Fruit fly (Drosophila melanogaster) whole organism, embryonic: ENCODE measurements around the gene CG5665.

Experiments
- Bgb ChIP-seq: fragments of 200-800 bp; sonication (Bioruptor generic); IDR thresholded peaks from 2 replicates; pipeline ENCODE4 v1.3.6; 2022; ENCODE audit warnings: missing biosample characterization, missing genetic modification characterization; ENCODE audit not compliant: partially characterized antibody
- CG10274 ChIP-seq: fragments of 200-800 bp; sonication (Bioruptor generic); optimal IDR thresholded peaks from 3 replicates; lab custom pipeline; 2017; ENCODE audit warnings: missing biosample characterization, mild to moderate bottlenecking, missing genetic modification characterization
- CG11398 ChIP-seq: fragments of 200-800 bp; sonication (Bioruptor generic); optimal IDR thresholded peaks from 2 replicates; lab custom pipeline; 2016; ENCODE audit warnings: missing biosample characterization, missing genetic modification characterization
- CG12155 ChIP-seq: fragments of 200-800 bp; sonication (Bioruptor generic); optimal IDR thresholded peaks from 3 replicates; lab custom pipeline; 2016; ENCODE audit warnings: missing biosample characterization, missing genetic modification characterization
- CG1233 ChIP-seq: fragments of 200-800 bp; sonication (Bioruptor generic); optimal IDR thresholded peaks from 4 replicates; lab custom pipeline; 2018; ENCODE audit warnings: missing biosample characterization, mild to moderate bottlenecking, missing genetic modification characterization
- CG15011 ChIP-seq: fragments of 200-800 bp; sonication (Bioruptor generic); optimal IDR thresholded peaks from 3 replicates; lab custom pipeline; 2018; ENCODE audit warnings: missing biosample characterization, mild to moderate bottlenecking, missing genetic modification characterization
- CG16813 ChIP-seq: fragments of 200-800 bp; sonication (Bioruptor generic); IDR thresholded peaks from 3 replicates; pipeline ENCODE4 v1.3.6; 2022; ENCODE audit warnings: missing biosample characterization, missing genetic modification characterization; ENCODE audit not compliant: partially characterized antibody
- CG1792 ChIP-seq: fragments of 200-800 bp; sonication (Bioruptor generic); optimal IDR thresholded peaks from 2 replicates; lab custom pipeline; 2016; ENCODE audit warnings: missing biosample characterization, missing genetic modification characterization
- CG18011 ChIP-seq: fragments of 200-800 bp; sonication (Bioruptor generic); optimal IDR thresholded peaks from 2 replicates; lab custom pipeline; 2017; ENCODE audit warnings: missing biosample characterization, missing genetic modification characterization, mild to moderate bottlenecking, moderate library complexity, missing genotype
- CG18262 ChIP-seq: fragments of 200-800 bp; optimal IDR thresholded peaks from 3 replicates; lab custom pipeline; 2019; ENCODE audit warnings: missing biosample characterization, mild to moderate bottlenecking, missing genetic modification characterization, moderate library complexity
- CG30020 ChIP-seq: fragments of 200-800 bp; optimal IDR thresholded peaks from 2 replicates; lab custom pipeline; 2019; ENCODE audit warnings: missing biosample characterization, mild to moderate bottlenecking, missing genetic modification characterization, moderate library complexity
- CG3838 ChIP-seq: fragments of 200-800 bp; sonication (Bioruptor generic); optimal IDR thresholded peaks from 3 replicates; lab custom pipeline; 2016; ENCODE audit warnings: missing biosample characterization, missing genetic modification characterization
- CG4730 ChIP-seq: fragments of 200-800 bp; sonication (Bioruptor generic); IDR thresholded peaks from 2 replicates; pipeline ENCODE4 v1.3.6; 2022; ENCODE audit warnings: missing biosample characterization, missing genetic modification characterization
- CG4820 ChIP-seq: fragments of 200-800 bp; sonication (Bioruptor generic); optimal IDR thresholded peaks from 3 replicates; lab custom pipeline; 2016; ENCODE audit warnings: missing biosample characterization, missing genetic modification characterization
- CG5245 ChIP-seq: fragments of 200-800 bp; sonication (Bioruptor generic); optimal IDR thresholded peaks from 3 replicates; lab custom pipeline; 2016; ENCODE audit warnings: missing biosample characterization, missing genetic modification characterization
- CG6654 ChIP-seq: fragments of 200-800 bp; sonication (Bioruptor generic); optimal IDR thresholded peaks from 2 replicates; lab custom pipeline; 2017; ENCODE audit warnings: missing biosample characterization, mild to moderate bottlenecking, missing genetic modification characterization
- CG6791 ChIP-seq: fragments of 200-800 bp; sonication (Bioruptor generic); IDR thresholded peaks from 3 replicates; pipeline ENCODE4 v1.3.6; 2022; ENCODE audit warnings: missing biosample characterization, missing genetic modification characterization; ENCODE audit not compliant: partially characterized antibody
- CG8290 ChIP-seq, 3 experiments: fragments of 200-800 bp; sonication (Bioruptor generic); optimal IDR thresholded peaks; 2 replicates each; lab custom pipeline; 2016 to 2019; ENCODE audit warnings: missing biosample characterization in 3 of 3, missing genetic modification characterization in 3 of 3, mild to moderate bottlenecking in 2 of 3, moderate library complexity in 1 of 3
- CG8388 ChIP-seq: fragments of 200-800 bp; sonication (Bioruptor generic); optimal IDR thresholded peaks from 2 replicates; lab custom pipeline; 2019; ENCODE audit warnings: missing biosample characterization, mild to moderate bottlenecking, missing genetic modification characterization, moderate library complexity
- CG8478 ChIP-seq: fragments of >200 bp; optimal IDR thresholded peaks from 2 replicates; lab custom pipeline; 2018
- CG9727 ChIP-seq: fragments of 200-800 bp; sonication (Bioruptor generic); optimal IDR thresholded peaks from 3 replicates; lab custom pipeline; 2017; ENCODE audit warnings: missing biosample characterization, mild to moderate bottlenecking, missing genetic modification characterization
- Drgx ChIP-seq: fragments of 200-800 bp; sonication (Bioruptor generic); IDR thresholded peaks from 2 replicates; pipeline ENCODE4 v1.3.6; 2022; ENCODE audit warnings: missing biosample characterization, missing genetic modification characterization
- Fer3 ChIP-seq: fragments of 200-800 bp; sonication (Bioruptor generic); optimal IDR thresholded peaks from 2 replicates; lab custom pipeline; 2018; ENCODE audit warnings: missing biosample characterization, mild to moderate bottlenecking, missing genetic modification characterization, moderate library complexity
- Nf-YB ChIP-seq: fragments of 200-800 bp; sonication (Bioruptor generic); optimal IDR thresholded peaks from 3 replicates; lab custom pipeline; 2019; ENCODE audit warnings: missing biosample characterization, mild to moderate bottlenecking, missing genetic modification characterization, moderate library complexity
- Nf-YC ChIP-seq: fragments of 200-800 bp; optimal IDR thresholded peaks from 3 replicates; lab custom pipeline; 2019; ENCODE audit warnings: missing biosample characterization, mild to moderate bottlenecking, missing genetic modification characterization, moderate library complexity
- Sry-δ ChIP-seq: fragments of 200-800 bp; sonication (Bioruptor generic); optimal IDR thresholded peaks from 2 replicates; lab custom pipeline; 2016; ENCODE audit warnings: missing biosample characterization, missing genetic modification characterization
- TFAM ChIP-seq: fragments of 200-800 bp; sonication (Bioruptor generic); optimal IDR thresholded peaks from 2 replicates; lab custom pipeline; 2017; ENCODE audit warnings: missing biosample characterization, missing genetic modification characterization, inconsistent platforms
- abd-A ChIP-seq: fragments of 200-800 bp; sonication (Bioruptor generic); optimal IDR thresholded peaks from 3 replicates; lab custom pipeline; 2019; ENCODE audit warnings: missing biosample characterization, mild to moderate bottlenecking, missing genetic modification characterization, moderate library complexity
- ato ChIP-seq: fragments of 200-800 bp; sonication (Bioruptor generic); IDR thresholded peaks from 2 replicates; pipeline ENCODE4 v1.3.6; 2022; ENCODE audit warnings: missing biosample characterization, missing genetic modification characterization; ENCODE audit not compliant: partially characterized antibody
- croc ChIP-seq: fragments of 200-800 bp; sonication (Bioruptor generic); conservative IDR thresholded peaks from 3 replicates; pipeline ENCODE4 v1.3.6; 2022; ENCODE audit warnings: missing biosample characterization, missing genetic modification characterization
- crp ChIP-seq, 2 experiments: fragments of 200-800 bp; sonication (Bioruptor generic); optimal IDR thresholded peaks; 2 replicates in 1 of 2; 3 replicates in 1 of 2; lab custom pipeline; 2017; ENCODE audit warnings: missing biosample characterization in 2 of 2, missing genetic modification characterization in 2 of 2, mild to moderate bottlenecking in 1 of 2, moderate library complexity in 1 of 2
- emc ChIP-seq: fragments of 200-800 bp; sonication (Bioruptor generic); optimal IDR thresholded peaks from 2 replicates; lab custom pipeline; 2016; ENCODE audit warnings: missing biosample characterization, missing genetic modification characterization
- ems ChIP-seq: fragments of 200-800 bp; sonication (Bioruptor generic); optimal IDR thresholded peaks from 3 replicates; lab custom pipeline; 2016; ENCODE audit warnings: missing biosample characterization, missing genetic modification characterization
- hth ChIP-seq: fragments of >200 bp; optimal IDR thresholded peaks from 2 replicates; lab custom pipeline; 2017; ENCODE audit warnings: inconsistent platforms
- knrl ChIP-seq: fragments of 200-800 bp; sonication (Bioruptor generic); IDR thresholded peaks from 3 replicates; pipeline ENCODE4 v1.3.6; 2022; ENCODE audit warnings: missing biosample characterization, missing genetic modification characterization; ENCODE audit not compliant: partially characterized antibody
- nerfin-1 ChIP-seq: fragments of 200-800 bp; sonication (Bioruptor generic); optimal IDR thresholded peaks from 3 replicates; lab custom pipeline; 2019; ENCODE audit warnings: missing biosample characterization, mild to moderate bottlenecking, missing genetic modification characterization, moderate library complexity
- nerfin-2 ChIP-seq: fragments of 200-800 bp; sonication (Bioruptor generic); IDR thresholded peaks from 2 replicates; pipeline ENCODE4 v1.3.6; 2022; ENCODE audit warnings: missing biosample characterization, missing genetic modification characterization; ENCODE audit not compliant: partially characterized antibody
- nmo ChIP-seq: fragments of 200-800 bp; sonication (Bioruptor generic); optimal IDR thresholded peaks from 2 replicates; lab custom pipeline; 2018; ENCODE audit warnings: missing biosample characterization, mild to moderate bottlenecking, missing genetic modification characterization, moderate library complexity
- pros ChIP-seq: fragments of 200-800 bp; sonication (Bioruptor generic); optimal IDR thresholded peaks from 3 replicates; lab custom pipeline; 2019; ENCODE audit warnings: missing biosample characterization, mild to moderate bottlenecking, missing genetic modification characterization, moderate library complexity
- pzg ChIP-seq: fragments of 200-800 bp; sonication (Bioruptor generic); optimal IDR thresholded peaks from 3 replicates; lab custom pipeline; 2018; ENCODE audit warnings: missing biosample characterization, mild to moderate bottlenecking, missing genetic modification characterization, moderate library complexity
- ranshi ChIP-seq: fragments of 200-800 bp; sonication (Bioruptor generic); IDR thresholded peaks from 2 replicates; pipeline ENCODE4 v1.3.6; 2022; ENCODE audit warnings: missing biosample characterization, missing genetic modification characterization
- sima ChIP-seq: fragments of 200-800 bp; sonication (Bioruptor generic); optimal IDR thresholded peaks from 2 replicates; lab custom pipeline; 2016; ENCODE audit warnings: missing biosample characterization, missing genetic modification characterization
- tna ChIP-seq: fragments of 200-800 bp; sonication (Bioruptor generic); IDR thresholded peaks from 2 replicates; pipeline ENCODE4 v1.3.6; 2022; ENCODE audit warnings: missing biosample characterization, missing genetic modification characterization; ENCODE audit not compliant: partially characterized antibody
- trh ChIP-seq: fragments of 200-800 bp; sonication (Bioruptor generic); optimal IDR thresholded peaks from 2 replicates; lab custom pipeline; 2016; ENCODE audit warnings: missing biosample characterization, missing genetic modification characterization
- zen ChIP-seq: fragments of 200-800 bp; sonication (Bioruptor generic); optimal IDR thresholded peaks from 3 replicates; lab custom pipeline; 2018; ENCODE audit warnings: missing biosample characterization, mild to moderate bottlenecking, missing genetic modification characterization, moderate library complexity

CG5665 gene

dm6 chr3L:20398243-20399222 lies 40.2 kb downstream of the CG5665 start (continued):
- TF ChIP-seq Bgb (GFP tag; lab: Robert Waterston, UW) (no peak; the same call in 1 of the 2 replicates), emc (peak; percentile 39), abd-A (tag; lab: Kevin White, UChicago) (peak; percentile 87), sima (GFP tag; lab: Kevin White, UChicago) (no peak), CG5245 (GFP tag; lab: Kevin White, UChicago) (peak; percentile 70), CG16813 (GFP tag; lab: Robert Waterston, UW) (no peak), CG30020 (peak; percentile 66), CG1792 (GFP tag; lab: Kevin White, UChicago) (peak; percentile 41), ems (peak; percentile 69), CG18262 (peak; percentile 91), CG6654 (peak; percentile 47), CG4730 (peak; percentile 26; the same call in 1 of the 2 replicates)
- TF ChIP-seq, all 482 proteins: peak for 383

- TF ChIP-seq trh (GFP tag; lab: Kevin White, UChicago) (peak; percentile 73), zen (tag; lab: Kevin White, UChicago) (peak; percentile 72), CG8478 (no peak), nerfin-1 (peak; percentile 87), Fer3 (tag; lab: Kevin White, UChicago) (peak; percentile 89), ranshi (GFP tag; lab: Robert Waterston, UW) (peak; percentile 73), CG11398 (GFP tag; lab: Kevin White, UChicago) (peak; percentile 70), knrl (GFP tag; lab: Robert Waterston, UW) (peak; percentile 14; the same call in 1 of the 3 replicates), CG12155 (GFP tag; lab: Kevin White, UChicago) (peak; percentile 85), CG1233 (GFP tag; lab: Kevin White, UChicago) (peak; percentile 85), hth (lab: Kevin White, UChicago) (no peak), CG8290 (GFP tag; optimal IDR thresholded peaks at IDR 0.05; lab: Kevin White, UChicago) (peak; percentile 35), CG8290 (tag; optimal IDR thresholded peaks at IDR 0.05; lab: Kevin White, UChicago) (peak in 1 of 2 experiments; percentile 92), Drgx (GFP tag; lab: Robert Waterston, UW) (peak; percentile 92), CG9727 (GFP tag; lab: Kevin White, UChicago) (peak; percentile 88), croc (peak; percentile 72), tna (GFP tag; lab: Robert Waterston, UW) (no peak), CG3838 (GFP tag; lab: Kevin White, UChicago) (peak; percentile 48), CG18011 (GFP tag; lab: Kevin White, UChicago) (peak; percentile 65), CG15011 (GFP tag; lab: Kevin White, UChicago) (peak; percentile 89), CG4820 (GFP tag; lab: Kevin White, UChicago) (peak; percentile 80), Nf-YC (tag; lab: Kevin White, UChicago) (peak; percentile 82), TFAM (GFP tag; lab: Kevin White, UChicago) (peak; percentile 20), nmo (GFP tag; lab: Kevin White, UChicago) (peak; percentile 92), crp (GFP tag; optimal IDR thresholded peaks at IDR 0.05; lab: Kevin White, UChicago) (peak in 1 of 2 experiments; percentile 46), CG10274 (peak; percentile 49), pzg (GFP tag; lab: Kevin White, UChicago) (peak; percentile 2), nerfin-2 (GFP tag; lab: Robert Waterston, UW) (no peak), ato (no peak), CG8388 (GFP tag; lab: Kevin White, UChicago) (peak; percentile 82), CG6791 (no peak), Sry-δ (peak; percentile 31), pros (no peak), Nf-YB (peak; percentile 73)
Measured at dm6 chr3L:20399550-20400109, 41.3 kb downstream of the CG5665 start.
